Worm (Caenorhabditis elegans) whole organism, mixed stage, embryonic: ENCODE results near the gene Y17G7B.17.

Experiments
- drap-1 ChIP-seq: fragments of 200-800 bp; sonication (Bioruptor generic); optimal IDR thresholded peaks from 3 replicates; lab custom pipeline; 2018; ENCODE audit warnings: mild to moderate bottlenecking, missing genetic modification characterization, missing compliant biosample characterization
- lin-13 ChIP-seq: fragments of 150-350 bp; optimal IDR thresholded peaks from 2 replicates; lab custom pipeline; 2014; ENCODE audit warnings: missing biosample characterization, missing genetic modification characterization
- unc-62 ChIP-seq: fragments of 150-350 bp; optimal IDR thresholded peaks from 2 replicates; lab custom pipeline; 2014; ENCODE audit warnings: missing biosample characterization, missing genetic modification reagents, missing genetic modification characterization

DNA sequence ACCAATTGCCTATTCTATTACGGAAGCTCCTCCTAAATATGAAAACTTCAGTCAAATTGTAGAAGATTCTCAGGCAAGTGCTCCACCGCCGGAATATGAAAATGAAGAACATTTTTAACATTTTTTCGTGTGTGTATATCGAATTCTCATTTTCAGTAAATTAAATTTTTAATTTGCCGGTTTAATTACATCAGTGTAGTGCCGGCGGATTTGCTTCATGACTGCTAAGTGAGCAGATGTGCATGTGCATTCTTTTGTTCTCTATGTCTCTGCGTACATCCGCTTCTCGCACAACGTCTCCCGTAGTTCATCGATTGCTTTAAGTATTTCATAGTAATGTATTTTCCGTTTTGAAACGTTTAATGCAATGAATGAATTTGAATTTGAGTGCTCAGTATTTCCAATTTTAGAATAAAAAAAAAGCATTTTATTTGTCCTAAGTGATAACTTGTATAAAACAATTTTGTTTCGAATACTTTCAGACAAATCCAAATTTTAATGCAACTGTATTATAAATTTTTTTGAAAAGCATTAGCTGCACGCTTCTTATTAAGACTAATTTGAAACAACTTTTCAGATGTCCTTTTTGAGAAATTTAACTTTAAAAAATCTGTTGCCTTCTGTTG, 32.2 kb downstream of the Y17G7B.17 start, which contains the start of gene Y17G7B.22:
- TF ChIP-seq unc-62 (GFP tag; lab: Kevin White, UChicago) (no peak), lin-13 (tag; lab: Kevin White, UChicago) (no peak), drap-1 (GFP tag; lab: Kevin White, UChicago) (no peak)
